Worm (Caenorhabditis elegans): Measurements from ENCODE around the gene srv-30.

srv-30 gene

DNA sequence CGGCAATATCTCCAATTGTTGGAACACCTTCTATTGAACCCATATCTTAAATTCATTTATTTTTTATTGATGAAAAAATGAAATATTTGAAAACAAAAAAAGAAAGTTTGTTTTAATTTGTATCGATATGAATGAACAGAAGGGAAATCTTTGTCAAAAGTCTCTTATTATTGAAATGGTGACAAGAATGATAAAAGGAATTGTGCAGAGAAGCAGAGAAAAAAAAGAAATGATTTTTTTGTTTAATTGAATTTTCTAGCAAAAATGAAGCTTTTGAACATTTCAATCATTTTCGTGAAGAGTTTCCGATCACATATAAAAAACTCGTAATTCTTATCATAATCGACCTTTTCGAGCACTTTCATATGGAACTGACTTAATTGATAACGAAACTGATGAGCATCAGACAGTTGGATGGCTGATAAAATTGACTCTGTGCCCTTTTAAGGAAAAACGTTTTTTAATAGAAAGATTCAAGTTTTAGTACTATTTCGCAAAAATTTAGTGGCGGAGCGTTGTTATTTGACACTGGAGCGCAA lies 6.5 kb upstream of the srv-30 start, which contains the start of the genes aat-4 and T13A10.1:
aat-4 (minus strand) TSS at position 51 of the 539 bp plus-strand sequence.
T13A10.1 (plus strand) TSS at position 411 of the 539 bp plus-strand sequence.
- TF ChIP-seq ztf-11 (tag; optimal IDR thresholded peaks at IDR 0.05) (no peak), drap-1 (GFP tag; optimal IDR thresholded peaks at IDR 0.05) (no peak), lsy-2 (tag; optimal IDR thresholded peaks at IDR 0.05) (no peak), unc-120 (tag; optimal IDR thresholded peaks at IDR 0.05; ENCODE audit: poor library complexity, severe bottlenecking) (no peak), tbx-8 (GFP tag; optimal IDR thresholded peaks at IDR 0.05) (no peak), nhr-28 (tag; optimal IDR thresholded peaks at IDR 0.05) (no peak), nhr-76 (tag; optimal IDR thresholded peaks at IDR 0.05) (no peak), pha-4 (tag; optimal IDR thresholded peaks at IDR 0.05) (no peak), elt-1 (tag; optimal IDR thresholded peaks at IDR 0.05; ENCODE audit: borderline replicate concordance, insufficient read depth) (no peak), sem-2 (GFP tag; optimal IDR thresholded peaks at IDR 0.05) (no peak), M03D4.4 (tag; optimal IDR thresholded peaks at IDR 0.05) (no peak), ceh-83 (GFP tag; optimal IDR thresholded peaks at IDR 0.05) (no peak), blmp-1 (tag; optimal IDR thresholded peaks at IDR 0.05) (no peak), ceh-39 (tag; optimal IDR thresholded peaks at IDR 0.05) (no peak), flh-1 (GFP tag; optimal IDR thresholded peaks at IDR 0.05) (no peak)

DNA sequence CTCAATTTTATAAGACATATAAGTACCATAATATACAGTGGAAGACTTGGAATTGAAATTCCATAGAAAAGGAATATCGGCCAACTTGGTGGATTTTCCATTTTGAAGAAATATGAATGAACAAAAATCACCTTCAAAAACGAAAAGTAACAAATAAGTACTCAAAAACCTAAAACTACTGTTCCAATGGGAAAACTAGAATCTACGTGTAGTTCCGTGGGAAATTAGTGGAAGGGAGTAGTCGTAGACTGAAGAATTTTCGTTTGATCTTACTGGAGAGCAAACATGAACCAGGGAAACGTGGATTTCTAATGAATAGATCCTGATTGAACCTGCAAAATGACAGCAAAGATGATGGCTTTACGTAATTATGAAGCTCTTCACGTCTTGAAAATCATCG lies 2.7 kb upstream of the srv-30 start, which contains the start of gene srv-31:
srv-31 (minus strand) TSS at position 101 of the 400 bp plus-strand sequence.
- TF ChIP-seq mep-1 (tag; optimal IDR thresholded peaks at IDR 0.05) (no peak), ceh-83 (GFP tag; optimal IDR thresholded peaks at IDR 0.05) (no peak)

DNA sequence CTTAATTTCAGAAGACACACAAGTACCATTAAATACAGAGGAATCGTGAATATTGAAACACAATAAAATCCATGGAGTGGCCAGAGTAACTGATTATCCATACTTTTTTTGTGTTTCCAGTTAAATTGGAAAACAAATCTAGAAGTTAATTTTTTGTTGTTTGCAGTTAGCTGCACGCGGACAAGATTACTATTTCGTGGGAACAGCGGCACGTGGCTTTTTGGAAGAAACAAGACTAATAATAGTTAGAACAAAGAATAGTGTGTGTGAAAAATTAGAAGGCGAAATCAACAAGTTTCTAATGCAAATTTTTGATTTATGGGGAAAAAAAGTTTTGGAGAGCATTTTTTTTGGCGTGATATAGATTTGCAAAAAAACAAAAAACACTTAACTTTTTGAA lies 2.7 kb downstream of the srv-30 start, which contains the start of gene srv-29:
srv-29 (minus strand) TSS at position 101 of the 400 bp plus-strand sequence.
- TF ChIP-seq ces-1 (GFP tag; optimal IDR thresholded peaks at IDR 0.05) (no peak), ceh-43 (GFP tag; optimal IDR thresholded peaks at IDR 0.05) (no peak), zip-8 (tag; optimal IDR thresholded peaks at IDR 0.05) (no peak), elt-1 (tag; optimal IDR thresholded peaks at IDR 0.05; ENCODE audit: borderline replicate concordance, insufficient read depth) (no peak), unc-62 (GFP tag; optimal IDR thresholded peaks at IDR 0.05) (no peak)

DNA sequence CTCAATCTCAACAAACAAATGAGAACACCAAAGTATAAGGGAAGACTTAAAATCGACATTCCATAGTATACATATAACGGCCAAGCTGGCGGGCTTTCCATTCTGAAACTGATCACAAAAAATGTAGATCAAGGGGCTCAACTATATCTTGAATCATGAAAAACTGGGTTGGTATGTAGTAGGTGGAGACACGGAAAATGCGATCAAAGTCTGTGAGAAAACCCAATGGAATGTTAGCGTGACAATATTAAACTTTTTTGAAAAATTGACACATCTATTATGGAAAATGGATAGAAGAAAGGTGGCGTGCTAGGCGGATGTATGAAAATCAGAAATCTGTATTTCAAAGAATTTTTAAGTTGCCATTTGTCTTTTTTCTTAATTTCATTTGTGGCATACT lies 6.0 kb downstream of the srv-30 start, which contains the start of gene srv-28:
srv-28 (minus strand) TSS at position 101 of the 400 bp plus-strand sequence.
- no peak for TF ChIP-seq nhr-76 (tag; optimal IDR thresholded peaks at IDR 0.05)
- no peak for TF ChIP-seq mep-1 (tag; optimal IDR thresholded peaks at IDR 0.05)
- TF ChIP-seq lin-32 (GFP tag; optimal IDR thresholded peaks at IDR 0.05) = no peak
- TF ChIP-seq mab-5 (tag; optimal IDR thresholded peaks at IDR 0.05) = no peak
- no peak for TF ChIP-seq hlh-1 (tag; optimal IDR thresholded peaks at IDR 0.05)
- TF ChIP-seq unc-120 (tag; optimal IDR thresholded peaks at IDR 0.05; ENCODE audit: poor library complexity, severe bottlenecking) = no peak
- TF ChIP-seq blmp-1 (tag; optimal IDR thresholded peaks at IDR 0.05) = no peak
- TF ChIP-seq lin-13 (tag; optimal IDR thresholded peaks at IDR 0.05) = no peak
- TF ChIP-seq tbx-8 (GFP tag; optimal IDR thresholded peaks at IDR 0.05) = no peak
- TF ChIP-seq ceh-39 (tag; optimal IDR thresholded peaks at IDR 0.05) = no peak

DNA sequence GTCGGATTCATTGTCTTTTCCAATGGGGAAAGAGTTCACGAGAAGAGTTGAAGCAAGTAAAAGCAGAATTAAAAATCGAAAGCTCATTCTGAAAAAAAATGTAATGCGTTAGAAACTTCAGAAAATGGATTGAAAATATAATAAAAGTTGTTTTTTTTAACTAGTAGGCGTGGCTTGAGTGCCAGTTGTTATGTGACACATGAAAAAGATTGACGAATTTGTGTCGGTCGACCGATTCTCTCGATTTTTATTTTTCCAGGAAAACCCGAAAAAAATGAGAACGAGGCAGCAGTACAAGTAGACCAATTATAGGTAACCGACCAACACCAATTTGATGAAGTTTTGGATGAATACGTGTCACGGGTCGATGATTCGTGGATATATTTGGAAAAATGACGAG lies 9.5 kb downstream of the srv-30 start, which contains the start of gene nlp-16:
nlp-16 (minus strand) TSS at position 101 of the 400 bp plus-strand sequence.
- TF ChIP-seq ceh-43 (GFP tag; optimal IDR thresholded peaks at IDR 0.05) = no peak
- no peak for TF ChIP-seq nhr-76 (tag; optimal IDR thresholded peaks at IDR 0.05)
- no peak for TF ChIP-seq mab-5 (tag; optimal IDR thresholded peaks at IDR 0.05)
- TF ChIP-seq sptf-1 (tag; optimal IDR thresholded peaks at IDR 0.05) = no peak
- no peak for TF ChIP-seq unc-120 (tag; optimal IDR thresholded peaks at IDR 0.05; ENCODE audit: poor library complexity, severe bottlenecking)
- no peak for TF ChIP-seq ceh-83 (GFP tag; optimal IDR thresholded peaks at IDR 0.05)
- TF ChIP-seq nhr-12 (tag; optimal IDR thresholded peaks at IDR 0.05) = no peak
- no peak for TF ChIP-seq unc-39 (tag; optimal IDR thresholded peaks at IDR 0.05)
- TF ChIP-seq elt-1 (tag; optimal IDR thresholded peaks at IDR 0.05; ENCODE audit: borderline replicate concordance, insufficient read depth) = no peak
- TF ChIP-seq nhr-28 (tag; optimal IDR thresholded peaks at IDR 0.05) = no peak
- no peak for TF ChIP-seq lsy-2 (tag; optimal IDR thresholded peaks at IDR 0.05)
- TF ChIP-seq snpc-4 (tag; optimal IDR thresholded peaks at IDR 0.05) = no peak
- TF ChIP-seq sem-2 (GFP tag; optimal IDR thresholded peaks at IDR 0.05) = no peak
- TF ChIP-seq M03D4.4 (tag; optimal IDR thresholded peaks at IDR 0.05) = no peak
- TF ChIP-seq ztf-11 (tag; optimal IDR thresholded peaks at IDR 0.05) = no peak
- TF ChIP-seq pha-4 (tag; optimal IDR thresholded peaks at IDR 0.05) = no peak
- TF ChIP-seq unc-62 (GFP tag; optimal IDR thresholded peaks at IDR 0.05) = no peak
- TF ChIP-seq tbx-8 (GFP tag; optimal IDR thresholded peaks at IDR 0.05) = no peak
- no peak for TF ChIP-seq cnd-1 (tag; optimal IDR thresholded peaks at IDR 0.05)
- TF ChIP-seq zip-8 (tag; optimal IDR thresholded peaks at IDR 0.05) = no peak

Measured in whole organism, mixed stage, embryonic.